Fruit fly (Drosophila melanogaster) whole organism, pupa: ENCODE data around the gene lectin-37Da.

Experiments
- CG10348 ChIP-seq: fragments of 200-800 bp; sonication (Bioruptor generic); IDR thresholded peaks from 2 replicates; pipeline ENCODE4 v1.3.6; 2022; ENCODE audit warnings: missing biosample characterization, missing genetic modification characterization
- CG12605 ChIP-seq: fragments of 200-800 bp; sonication (Bioruptor generic); IDR thresholded peaks from 2 replicates; pipeline ENCODE4 v1.3.6; 2022; ENCODE audit warnings: missing biosample characterization, missing genetic modification characterization
- CG13204 ChIP-seq: fragments of 200-800 bp; sonication (Bioruptor generic); optimal IDR thresholded peaks from 2 replicates; lab custom pipeline; 2018; ENCODE audit warnings: missing biosample characterization, mild to moderate bottlenecking, missing genetic modification characterization, moderate library complexity
- CG14655 ChIP-seq: fragments of 200-800 bp; sonication (Bioruptor generic); optimal IDR thresholded peaks from 3 replicates; lab custom pipeline; 2017; ENCODE audit warnings: mild to moderate bottlenecking, missing biosample characterization, missing genetic modification reagents, missing genetic modification characterization
- CG15710 ChIP-seq: fragments of 200-800 bp; sonication (Bioruptor generic); optimal IDR thresholded peaks from 2 replicates; lab custom pipeline; 2018; ENCODE audit warnings: missing biosample characterization, mild to moderate bottlenecking, missing genetic modification characterization, moderate library complexity
- CG17806 ChIP-seq: fragments of 200-800 bp; sonication (Bioruptor generic); optimal IDR thresholded peaks from 2 replicates; lab custom pipeline; 2018; ENCODE audit warnings: missing biosample characterization, mild to moderate bottlenecking, missing genetic modification characterization, moderate library complexity
- CG32121 ChIP-seq: fragments of 200-800 bp; sonication (Bioruptor generic); IDR thresholded peaks from 2 replicates; pipeline ENCODE4 v1.3.6; 2022; ENCODE audit warnings: missing biosample characterization, missing genetic modification characterization
- CG34367 ChIP-seq: fragments of 200-800 bp; sonication (Bioruptor generic); optimal IDR thresholded peaks from 2 replicates; lab custom pipeline; 2018; ENCODE audit warnings: missing biosample characterization, mild to moderate bottlenecking, missing genetic modification characterization
- CG4496 ChIP-seq: fragments of 200-800 bp; sonication (Bioruptor generic); IDR thresholded peaks from 3 replicates; pipeline ENCODE4 v1.3.6; 2022; ENCODE audit warnings: missing biosample characterization, missing genetic modification characterization
- CG8159 ChIP-seq: fragments of 200-800 bp; sonication (Bioruptor generic); optimal IDR thresholded peaks from 3 replicates; lab custom pipeline; 2018; ENCODE audit warnings: missing biosample characterization, mild to moderate bottlenecking, missing genetic modification characterization, moderate library complexity
- CG8301 ChIP-seq: fragments of 200-800 bp; sonication (Bioruptor generic); optimal IDR thresholded peaks from 2 replicates; lab custom pipeline; 2018; ENCODE audit warnings: missing biosample characterization, mild to moderate bottlenecking, missing genetic modification characterization
- CG9948 ChIP-seq: fragments of 200-800 bp; sonication (Bioruptor generic); optimal IDR thresholded peaks from 2 replicates; lab custom pipeline; 2018; ENCODE audit warnings: missing biosample characterization, mild to moderate bottlenecking, missing genetic modification characterization, moderate library complexity
- D1 ChIP-seq: fragments of 200-800 bp; sonication (Bioruptor generic); optimal IDR thresholded peaks from 2 replicates; lab custom pipeline; 2018; ENCODE audit warnings: missing biosample characterization, mild to moderate bottlenecking, missing genetic modification characterization, moderate library complexity
- EcR ChIP-seq: fragments of 200-800 bp; sonication (Bioruptor generic); optimal IDR thresholded peaks from 3 replicates; lab custom pipeline; 2019; ENCODE audit warnings: missing biosample characterization, missing genetic modification characterization, mild to moderate bottlenecking, moderate library complexity, missing genetic modification reagents
- Ets98B ChIP-seq: fragments of 200-800 bp; sonication (Bioruptor generic); IDR thresholded peaks from 2 replicates; pipeline ENCODE4 v1.3.6; 2022; ENCODE audit warnings: missing biosample characterization, missing genetic modification characterization
- Pif1A ChIP-seq: fragments of 200-800 bp; sonication (Bioruptor generic); optimal IDR thresholded peaks from 3 replicates; lab custom pipeline; 2016; ENCODE audit warnings: missing biosample characterization, missing genetic modification characterization
- Pif1B ChIP-seq: fragments of 200-800 bp; sonication (Bioruptor generic); optimal IDR thresholded peaks from 3 replicates; lab custom pipeline; 2016; ENCODE audit warnings: missing biosample characterization, missing genetic modification characterization
- Snoo ChIP-seq: fragments of 200-800 bp; sonication (Bioruptor generic); optimal IDR thresholded peaks from 3 replicates; lab custom pipeline; 2017; ENCODE audit warnings: missing biosample characterization, mild to moderate bottlenecking, missing genetic modification characterization, inconsistent platforms
- fd96Ca ChIP-seq: fragments of 200-800 bp; sonication (Bioruptor generic); IDR thresholded peaks from 3 replicates; pipeline ENCODE4 v1.3.6; 2022; ENCODE audit warnings: missing biosample characterization, missing genetic modification characterization
- gl ChIP-seq: fragments of 200-800 bp; sonication (Bioruptor generic); optimal IDR thresholded peaks from 2 replicates; lab custom pipeline; 2018; ENCODE audit warnings: missing biosample characterization, mild to moderate bottlenecking, missing genetic modification characterization
- rn ChIP-seq: fragments of 200-800 bp; sonication (Bioruptor generic); IDR thresholded peaks from 2 replicates; pipeline ENCODE4 v1.3.6; 2022; ENCODE audit warnings: missing biosample characterization, missing genetic modification characterization

The lectin-37Da gene

dm6 chr2L:19439598-19440230 lies 21.6 kb downstream of the lectin-37Da start:
- TF ChIP-seq CG17806 (peak; percentile 61), CG4496 (GFP tag; lab: Robert Waterston, UW) (peak; percentile 47; the same call in 1 of the 3 replicates), gl (tag; lab: Kevin White, UChicago) (no peak), CG14655 (no peak), CG8159 (tag; lab: Kevin White, UChicago) (peak; percentile 64), CG15710 (tag; lab: Kevin White, UChicago) (peak; percentile 43), CG13204 (GFP tag; lab: Kevin White, UChicago) (no peak), Ets98B (GFP tag; lab: Robert Waterston, UW) (peak; percentile 21), CG10348 (GFP tag; lab: Robert Waterston, UW) (no peak), fd96Ca (GFP tag; lab: Robert Waterston, UW) (no peak), CG34367 (tag; lab: Kevin White, UChicago) (peak; percentile 49), Snoo (tag; lab: Kevin White, UChicago) (peak; percentile 40), CG9948 (tag; lab: Kevin White, UChicago) (peak; percentile 48), Pif1A (GFP tag; lab: Kevin White, UChicago) (peak; percentile 49), rn (GFP tag; lab: Robert Waterston, UW) (0 out of 2 replicates have a peak, but pooled peaks have one; percentile 21), EcR (GFP tag; lab: Kevin White, UChicago) (no peak)

dm6 chr2L:19440285-19440684 lies 22.2 kb downstream of the lectin-37Da start:
- TF ChIP-seq Pif1B (GFP tag; lab: Kevin White, UChicago) (peak; percentile 4), D1 (tag; lab: Kevin White, UChicago) (no peak), Pif1A (GFP tag; lab: Kevin White, UChicago) (no peak), Snoo (tag; lab: Kevin White, UChicago) (no peak), CG15710 (tag; lab: Kevin White, UChicago) (no peak), CG12605 (GFP tag; lab: Robert Waterston, UW) (no peak), CG8159 (tag; lab: Kevin White, UChicago) (no peak), CG4496 (GFP tag; lab: Robert Waterston, UW) (no peak)

DNA sequence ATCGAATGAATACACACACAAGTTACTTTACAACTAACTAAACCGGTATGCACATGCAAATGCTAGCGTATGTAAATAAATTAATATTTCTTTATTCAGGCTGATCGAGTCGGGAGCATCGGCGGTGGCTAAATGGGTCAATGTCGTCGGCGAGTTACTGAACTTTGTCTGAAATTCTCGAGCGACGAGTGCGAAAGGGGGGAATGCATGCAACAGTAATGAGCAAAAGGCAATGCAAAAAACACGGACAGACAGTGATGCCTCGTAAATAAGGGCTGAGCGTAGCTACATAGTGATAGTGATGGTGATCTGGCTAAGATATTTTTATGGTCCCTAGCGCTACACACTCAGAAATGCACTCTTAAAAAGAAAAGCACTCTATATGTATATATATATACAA lies 22.6 kb downstream of the lectin-37Da start:
- TF ChIP-seq Snoo (tag; lab: Kevin White, UChicago) (peak; percentile 18), CG12605 (GFP tag; lab: Robert Waterston, UW) (no peak), CG13204 (GFP tag; lab: Kevin White, UChicago) (no peak), CG8159 (tag; lab: Kevin White, UChicago) (no peak), CG10348 (GFP tag; lab: Robert Waterston, UW) (no peak), CG17806 (no peak), fd96Ca (GFP tag; lab: Robert Waterston, UW) (peak; percentile 47; the same call in 1 of the 3 replicates), EcR (GFP tag; lab: Kevin White, UChicago) (peak; percentile 99), CG15710 (tag; lab: Kevin White, UChicago) (peak; percentile 25), D1 (tag; lab: Kevin White, UChicago) (no peak), rn (GFP tag; lab: Robert Waterston, UW) (no peak), CG8301 (tag; lab: Kevin White, UChicago) (no peak), CG32121 (GFP tag; lab: Robert Waterston, UW) (no peak), Pif1A (GFP tag; lab: Kevin White, UChicago) (no peak), CG14655 (no peak), CG34367 (tag; lab: Kevin White, UChicago) (no peak), CG4496 (GFP tag; lab: Robert Waterston, UW) (no peak; the same call in 2 of the 3 replicates), CG9948 (tag; lab: Kevin White, UChicago) (no peak), gl (tag; lab: Kevin White, UChicago) (no peak), Ets98B (GFP tag; lab: Robert Waterston, UW) (peak; percentile 14), Pif1B (GFP tag; lab: Kevin White, UChicago) (no peak)

DNA sequence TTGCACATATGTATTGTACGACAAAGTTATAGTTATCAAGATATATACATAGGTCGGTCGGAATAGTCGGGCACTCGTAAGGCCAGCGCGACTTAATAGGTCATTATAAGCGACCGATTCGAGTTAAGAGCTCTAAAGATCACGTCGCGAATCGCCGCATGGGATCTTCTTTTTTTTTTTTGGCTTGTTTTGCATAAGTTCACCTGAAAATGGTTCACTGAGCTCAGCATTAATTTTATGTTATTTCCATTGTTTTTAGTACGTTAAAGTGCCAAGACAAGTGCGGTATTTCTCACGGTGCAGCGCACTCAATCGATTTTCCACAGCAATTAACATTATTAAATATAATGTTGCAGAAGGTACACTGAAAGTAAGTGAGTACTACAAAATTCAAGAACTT lies 23.2 kb downstream of the lectin-37Da start:
- TF ChIP-seq Ets98B (GFP tag; lab: Robert Waterston, UW) (peak; percentile 38), CG12605 (GFP tag; lab: Robert Waterston, UW) (0 out of 2 replicates have a peak, but pooled peaks have one; percentile 10), rn (GFP tag; lab: Robert Waterston, UW) (peak; percentile 25; the same call in 1 of the 2 replicates), CG9948 (tag; lab: Kevin White, UChicago) (no peak), fd96Ca (GFP tag; lab: Robert Waterston, UW) (peak; percentile 78), CG4496 (GFP tag; lab: Robert Waterston, UW) (peak; percentile 44; the same call in 1 of the 3 replicates), CG34367 (tag; lab: Kevin White, UChicago) (no peak), CG14655 (no peak), CG15710 (tag; lab: Kevin White, UChicago) (no peak), Pif1A (GFP tag; lab: Kevin White, UChicago) (no peak), CG8301 (tag; lab: Kevin White, UChicago) (no peak), CG13204 (GFP tag; lab: Kevin White, UChicago) (no peak), CG32121 (GFP tag; lab: Robert Waterston, UW) (peak; percentile 22; the same call in 1 of the 2 replicates), CG17806 (no peak), CG10348 (GFP tag; lab: Robert Waterston, UW) (no peak), Snoo (tag; lab: Kevin White, UChicago) (no peak), CG8159 (tag; lab: Kevin White, UChicago) (no peak), gl (tag; lab: Kevin White, UChicago) (no peak), Pif1B (GFP tag; lab: Kevin White, UChicago) (no peak), D1 (tag; lab: Kevin White, UChicago) (no peak), EcR (GFP tag; lab: Kevin White, UChicago) (no peak)

DNA sequence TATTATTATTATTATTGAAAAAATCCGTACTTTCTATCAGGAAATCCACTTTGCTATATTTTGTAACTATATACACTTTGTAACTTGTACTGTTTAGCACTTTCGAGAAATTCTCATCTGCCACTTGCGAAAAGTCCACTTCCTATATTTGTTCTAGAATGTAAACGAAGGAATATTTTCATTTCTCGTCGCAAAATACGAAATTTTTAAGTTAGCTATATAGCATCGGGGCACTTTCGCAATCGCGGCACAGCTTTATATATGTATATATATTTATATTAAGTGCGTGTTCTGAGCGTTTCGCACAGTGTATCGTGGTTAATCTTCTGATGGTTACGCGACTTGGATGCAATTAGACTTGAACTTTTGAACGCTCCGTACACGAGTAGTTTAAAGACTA lies 23.7 kb downstream of the lectin-37Da start, which contains the start of gene RanGAP:
Gene RanGAP (plus strand): TSS at position 169 of the 400 bp plus-strand sequence.
- TF ChIP-seq CG8301 (tag; lab: Kevin White, UChicago) (peak; percentile 36), rn (GFP tag; lab: Robert Waterston, UW) (0 out of 2 replicates have a peak, but pooled peaks have one; percentile 6), CG14655 (peak; percentile 58), fd96Ca (GFP tag; lab: Robert Waterston, UW) (peak; percentile 48; the same call in 2 of the 3 replicates), CG17806 (peak; percentile 31), CG13204 (GFP tag; lab: Kevin White, UChicago) (no peak), CG4496 (GFP tag; lab: Robert Waterston, UW) (peak; percentile 25; the same call in 1 of the 3 replicates), CG8159 (tag; lab: Kevin White, UChicago) (peak; percentile 28), CG34367 (tag; lab: Kevin White, UChicago) (no peak), Snoo (tag; lab: Kevin White, UChicago) (no peak), CG32121 (GFP tag; lab: Robert Waterston, UW) (peak; percentile 16; the same call in 1 of the 2 replicates), CG12605 (GFP tag; lab: Robert Waterston, UW) (no peak; the same call in 1 of the 2 replicates), D1 (tag; lab: Kevin White, UChicago) (no peak), CG9948 (tag; lab: Kevin White, UChicago) (peak; percentile 50), CG15710 (tag; lab: Kevin White, UChicago) (peak; percentile 12), EcR (GFP tag; lab: Kevin White, UChicago) (no peak)
- TF ChIP-seq, all 21 proteins: peak for 10
